Worm (Caenorhabditis elegans) whole organism, L1 larva: ENCODE results near the gene tsp-18.

Experiments used
- C04F5.9 ChIP-seq: sonication (generic microtip); optimal IDR thresholded peaks from 2 replicates; lab custom pipeline; 2016; ENCODE audit warnings: missing genetic modification characterization, missing compliant biosample characterization
- C34B4.2 ChIP-seq: sonication (generic microtip); optimal IDR thresholded peaks from 2 replicates; lab custom pipeline; 2017; ENCODE audit warnings: mild to moderate bottlenecking, missing genetic modification characterization, missing compliant biosample characterization
- alr-1 ChIP-seq: fragments of 200-800 bp; sonication (Bioruptor generic); optimal IDR thresholded peaks from 2 replicates; lab custom pipeline; 2018; ENCODE audit warnings: borderline replicate concordance, mild to moderate bottlenecking, missing genetic modification characterization, missing compliant biosample characterization
- aly-2 ChIP-seq: fragments of 150-350 bp; optimal IDR thresholded peaks from 2 replicates; lab custom pipeline; 2014; ENCODE audit warnings: missing biosample characterization, missing genetic modification characterization
- blmp-1 ChIP-seq: fragments of 150-350 bp; optimal IDR thresholded peaks from 2 replicates; lab custom pipeline; 2014; ENCODE audit warnings: missing biosample characterization, missing genetic modification characterization
- ceh-63 ChIP-seq: fragments of 200-800 bp; sonication (Bioruptor generic); optimal IDR thresholded peaks from 2 replicates; lab custom pipeline; 2018; ENCODE audit warnings: mild to moderate bottlenecking, missing genetic modification characterization, missing compliant biosample characterization
- ceh-82 ChIP-seq, 3 experiments: fragments of 150-350 bp in 1 of 3; sonication (generic microtip) in 2 of 3; optimal IDR thresholded peaks; 2 replicates each; lab custom pipeline; 2014 to 2017; ENCODE audit warnings: missing biosample characterization in 3 of 3, missing genetic modification characterization in 3 of 3
- ceh-88 ChIP-seq: fragments of 200-800 bp; sonication (Bioruptor generic); IDR thresholded peaks from 2 replicates; pipeline ENCODE4 v1.3.6; 2022; ENCODE audit warnings: missing genetic modification characterization, missing compliant biosample characterization
- efl-3 ChIP-seq: fragments of 200-800 bp; sonication (Bioruptor generic); optimal IDR thresholded peaks from 2 replicates; lab custom pipeline; 2018; ENCODE audit warnings: mild to moderate bottlenecking, missing genetic modification characterization, missing compliant biosample characterization
- egl-13 ChIP-seq: sonication (generic microtip); optimal IDR thresholded peaks from 2 replicates; lab custom pipeline; 2016; ENCODE audit warnings: missing genotype, missing genetic modification reagents, missing genetic modification characterization, missing compliant biosample characterization
- egl-27 ChIP-seq, 2 experiments: fragments of 150-350 bp in 1 of 2; sonication (generic microtip); optimal IDR thresholded peaks; 3 replicates each; lab custom pipeline; 2017 to 2018; ENCODE audit warnings: missing biosample characterization in 2 of 2, missing genetic modification characterization in 2 of 2, missing genetic modification reagents in 2 of 2
- elt-3 ChIP-seq, 6 experiments: fragments of 150-350 bp in 1 of 6; sonication (generic microtip); optimal IDR thresholded peaks; 2 replicates each; lab custom pipeline; 2017 to 2018; ENCODE audit warnings: missing biosample characterization in 6 of 6, missing genetic modification characterization in 6 of 6, inconsistent platforms in 1 of 6
- fkh-4 ChIP-seq: sonication (generic microtip); optimal IDR thresholded peaks from 2 replicates; lab custom pipeline; 2016; ENCODE audit warnings: missing compliant biosample characterization, missing genetic modification characterization, borderline replicate concordance
- fkh-8 ChIP-seq: sonication (generic microtip); optimal IDR thresholded peaks from 2 replicates; lab custom pipeline; 2016; ENCODE audit warnings: mild to moderate bottlenecking, missing genetic modification characterization, missing compliant biosample characterization
- fos-1 ChIP-seq: fragments of 150-350 bp; optimal IDR thresholded peaks from 2 replicates; lab custom pipeline; 2014; ENCODE audit warnings: missing biosample characterization, missing genetic modification characterization
- grh-1 ChIP-seq: fragments of 200-800 bp; sonication (Bioruptor generic); IDR thresholded peaks from 2 replicates; pipeline ENCODE4 v1.3.6; 2022; ENCODE audit warnings: missing genetic modification reagents, missing genetic modification characterization, missing compliant biosample characterization
- hlh-17 ChIP-seq: fragments of 200-800 bp; sonication (Bioruptor generic); optimal IDR thresholded peaks from 2 replicates; lab custom pipeline; 2018; ENCODE audit warnings: missing genetic modification characterization, mild to moderate bottlenecking, missing compliant biosample characterization, moderate library complexity, borderline replicate concordance
- hlh-4 ChIP-seq: sonication (generic microtip); optimal IDR thresholded peaks from 2 replicates; lab custom pipeline; 2016; ENCODE audit warnings: mild to moderate bottlenecking, missing genetic modification characterization, missing compliant biosample characterization
- hpl-2 ChIP-seq: fragments of 150-350 bp; optimal IDR thresholded peaks from 2 replicates; lab custom pipeline; 2014; ENCODE audit warnings: missing biosample characterization, missing genetic modification reagents, missing genetic modification characterization
- irx-1 ChIP-seq: sonication (generic microtip); optimal IDR thresholded peaks from 2 replicates; lab custom pipeline; 2016; ENCODE audit warnings: missing genetic modification characterization, missing compliant biosample characterization
- isw-1 ChIP-seq: fragments of 200-800 bp; sonication (Bioruptor generic); IDR thresholded peaks from 2 replicates; pipeline ENCODE4 v1.3.6; 2022; ENCODE audit warnings: missing genetic modification characterization, missing compliant biosample characterization
- lin-13 ChIP-seq: fragments of 150-350 bp; optimal IDR thresholded peaks from 2 replicates; lab custom pipeline; 2014; ENCODE audit warnings: missing biosample characterization, missing genetic modification reagents, missing genetic modification characterization
- lin-14 ChIP-seq: fragments of 200-800 bp; sonication (Bioruptor generic); optimal IDR thresholded peaks from 2 replicates; lab custom pipeline; 2018; ENCODE audit warnings: mild to moderate bottlenecking, missing genetic modification characterization, moderate library complexity, missing compliant biosample characterization
- lir-3 ChIP-seq: sonication (generic microtip); optimal IDR thresholded peaks from 2 replicates; lab custom pipeline; 2016; ENCODE audit warnings: mild to moderate bottlenecking, missing genetic modification characterization, moderate library complexity, missing compliant biosample characterization; ENCODE audit not compliant: poor library complexity
- lsy-2 ChIP-seq, 2 experiments: fragments of 150-350 bp; optimal IDR thresholded peaks; 2 replicates each; lab custom pipeline; 2014; ENCODE audit warnings: missing biosample characterization in 2 of 2, missing genetic modification characterization in 2 of 2
- mab-9 ChIP-seq: fragments of 200-800 bp; sonication (Bioruptor generic); IDR thresholded peaks from 2 replicates; pipeline ENCODE4 v1.3.6; 2022; ENCODE audit warnings: missing genetic modification reagents, missing genetic modification characterization, missing compliant biosample characterization
- mef-2 ChIP-seq: fragments of 150-350 bp; optimal IDR thresholded peaks from 2 replicates; lab custom pipeline; 2014; ENCODE audit warnings: missing biosample characterization, missing genetic modification characterization
- nhr-11 ChIP-seq: fragments of 150-350 bp; optimal IDR thresholded peaks from 2 replicates; lab custom pipeline; 2014; ENCODE audit warnings: missing biosample characterization, missing genetic modification characterization
- nhr-12 ChIP-seq: sonication (generic microtip); optimal IDR thresholded peaks from 2 replicates; lab custom pipeline; 2017; ENCODE audit warnings: missing biosample characterization, missing genetic modification characterization
- nhr-20 ChIP-seq: sonication (generic microtip); optimal IDR thresholded peaks from 2 replicates; lab custom pipeline; 2016; ENCODE audit warnings: mild to moderate bottlenecking, missing genetic modification characterization, missing compliant biosample characterization
- nhr-237 ChIP-seq: fragments of 150-350 bp; optimal IDR thresholded peaks from 2 replicates; lab custom pipeline; 2014; ENCODE audit warnings: missing biosample characterization, missing genetic modification characterization
- nhr-28 ChIP-seq: fragments of 150-350 bp; optimal IDR thresholded peaks from 2 replicates; lab custom pipeline; 2014; ENCODE audit warnings: missing biosample characterization, missing genetic modification characterization
- nhr-85 ChIP-seq: sonication (generic microtip); peaks from one replicate; lab custom pipeline; 2016; ENCODE audit warnings: missing genetic modification characterization, inconsistent platforms, missing compliant biosample characterization
- pag-3 ChIP-seq: sonication (generic microtip); optimal IDR thresholded peaks from 2 replicates; lab custom pipeline; 2017; ENCODE audit warnings: missing genetic modification characterization, mild to moderate bottlenecking, missing compliant biosample characterization, antibody characterized with exemption, borderline replicate concordance; ENCODE audit not compliant: insufficient read depth
- pax-3 ChIP-seq: fragments of 200-800 bp; sonication (Bioruptor generic); optimal IDR thresholded peaks from 2 replicates; lab custom pipeline; 2018; ENCODE audit warnings: mild to moderate bottlenecking, missing genetic modification characterization, moderate library complexity, missing compliant biosample characterization
- pqm-1 ChIP-seq: sonication (generic microtip); optimal IDR thresholded peaks from 3 replicates; lab custom pipeline; 2017; ENCODE audit warnings: missing biosample characterization, missing genetic modification characterization
- rnt-1 ChIP-seq: sonication (generic microtip); optimal IDR thresholded peaks from 2 replicates; lab custom pipeline; 2016; ENCODE audit warnings: mild to moderate bottlenecking, missing genetic modification characterization, moderate library complexity, missing compliant biosample characterization
- skn-1 ChIP-seq: fragments of 150-350 bp; optimal IDR thresholded peaks from 2 replicates; lab custom pipeline; 2014; ENCODE audit warnings: missing biosample characterization, missing genetic modification characterization
- snpc-4 ChIP-seq: fragments of 150-350 bp; optimal IDR thresholded peaks from 2 replicates; lab custom pipeline; 2014; ENCODE audit warnings: missing biosample characterization, missing genetic modification characterization
- snu-23 ChIP-seq: sonication (generic microtip); optimal IDR thresholded peaks from 2 replicates; lab custom pipeline; 2016; ENCODE audit warnings: missing genetic modification characterization, missing compliant biosample characterization
- sptf-1 ChIP-seq: fragments of 150-350 bp; optimal IDR thresholded peaks from 2 replicates; lab custom pipeline; 2014; ENCODE audit warnings: missing biosample characterization, missing genetic modification characterization
- sup-37 ChIP-seq: fragments of 200-800 bp; sonication (Bioruptor generic); optimal IDR thresholded peaks from 2 replicates; lab custom pipeline; 2018; ENCODE audit warnings: mild to moderate bottlenecking, missing genetic modification characterization, missing compliant biosample characterization
- unc-130 ChIP-seq: fragments of 150-350 bp; optimal IDR thresholded peaks from 2 replicates; lab custom pipeline; 2017; ENCODE audit warnings: missing biosample characterization, missing genetic modification characterization, inconsistent platforms
- unc-30 ChIP-seq: sonication (generic microtip); optimal IDR thresholded peaks from 2 replicates; lab custom pipeline; 2017; ENCODE audit warnings: missing biosample characterization, missing genetic modification characterization
- unc-98 ChIP-seq: fragments of 200-800 bp; sonication (Bioruptor generic); IDR thresholded peaks from 2 replicates; pipeline ENCODE4 v1.3.6; 2022; ENCODE audit warnings: missing genetic modification characterization, missing compliant biosample characterization
- vab-15 ChIP-seq: sonication (generic microtip); optimal IDR thresholded peaks from 2 replicates; lab custom pipeline; 2017; ENCODE audit warnings: missing genotype, mild to moderate bottlenecking, missing genetic modification characterization, missing compliant biosample characterization
- xbp-1 ChIP-seq: sonication (generic microtip); optimal IDR thresholded peaks from 2 replicates; lab custom pipeline; 2016; ENCODE audit warnings: missing genetic modification characterization, missing compliant biosample characterization
- zag-1 ChIP-seq: fragments of 150-350 bp; optimal IDR thresholded peaks from 2 replicates; lab custom pipeline; 2014; ENCODE audit warnings: missing biosample characterization, missing genetic modification characterization

tsp-18 gene

DNA sequence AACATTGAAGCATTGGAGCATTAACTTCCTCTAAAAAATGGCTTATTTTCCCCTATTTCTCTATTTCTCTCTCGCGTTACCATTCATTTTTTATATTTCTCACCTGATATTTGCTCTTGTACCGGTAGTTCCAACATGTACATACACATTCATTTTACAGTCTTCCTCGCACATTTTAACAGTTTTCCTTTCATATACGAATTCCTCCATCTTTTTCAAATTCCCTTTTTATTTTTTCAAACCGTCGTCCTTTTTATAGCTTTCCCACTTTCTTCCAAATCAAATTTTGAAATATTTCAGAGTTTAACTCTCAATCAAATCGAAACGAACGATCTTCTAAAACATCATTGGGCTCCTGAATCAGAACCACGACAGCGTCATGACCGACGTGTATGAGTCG is 20.1 kb upstream of the tsp-18 start, which contains the start of gene rfip-1:
Gene rfip-1, plus strand, starts transcription at position 301 of the 400 bp plus-strand sequence.
- TF ChIP-seq pag-3 = no peak
- TF ChIP-seq elt-3 (tag; optimal IDR thresholded peaks at IDR 0.05; lab: Kevin White, UChicago) = no peak
- TF ChIP-seq grh-1 (GFP tag; lab: Robert Waterston, UW) = no peak
- no peak for TF ChIP-seq C04F5.9 (tag; lab: Kevin White, UChicago)
- TF ChIP-seq hpl-2 (GFP tag; lab: Kevin White, UChicago) = no peak
- no peak for TF ChIP-seq irx-1 (tag; lab: Kevin White, UChicago)
- no peak for TF ChIP-seq xbp-1 (tag; lab: Kevin White, UChicago)
- TF ChIP-seq mef-2 (tag; lab: Kevin White, UChicago) = no peak
- no peak for TF ChIP-seq efl-3 (GFP tag; lab: Kevin White, UChicago)
- no peak for TF ChIP-seq skn-1
- no peak for TF ChIP-seq nhr-20 (tag; lab: Kevin White, UChicago)
- TF ChIP-seq mab-9 (GFP tag; lab: Robert Waterston, UW) = no peak
- TF ChIP-seq, all 84 proteins: peak for 0

DNA sequence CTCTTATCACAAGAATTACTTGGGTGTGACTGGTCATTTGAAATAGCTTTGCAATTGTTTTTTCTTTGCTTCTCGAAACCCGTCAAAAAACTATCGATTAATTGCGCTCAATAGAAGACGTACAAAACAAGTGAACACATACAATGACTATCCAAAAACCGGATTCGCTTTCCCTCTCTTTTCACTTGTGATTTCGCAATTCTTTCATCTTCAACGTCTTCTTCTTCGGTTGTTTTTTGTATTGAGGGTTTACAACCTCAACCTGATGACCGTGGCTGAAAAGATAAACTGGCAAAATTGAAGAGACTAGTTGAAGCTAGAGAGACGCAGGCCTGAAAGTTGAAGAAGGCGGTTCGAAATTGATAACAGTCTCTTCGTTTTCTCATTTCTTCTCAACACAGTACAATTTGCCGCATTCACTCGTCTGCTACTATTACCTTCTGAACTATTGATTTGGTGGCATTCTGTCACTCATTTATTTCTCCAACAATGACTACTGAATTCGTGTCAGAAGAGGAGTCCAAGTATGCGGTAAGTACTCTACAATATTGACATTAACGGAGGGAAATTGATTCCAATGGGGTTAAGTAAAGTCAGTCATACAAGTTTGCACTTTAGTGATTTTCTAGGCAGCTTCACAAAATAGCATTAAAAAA is 18.3 kb upstream of the tsp-18 start:
- TF ChIP-seq blmp-1 (tag; lab: Kevin White, UChicago) (peak; percentile 95), sup-37 (GFP tag; lab: Kevin White, UChicago) (no peak), nhr-85 (tag; lab: Kevin White, UChicago) (peak; percentile 88), nhr-28 (tag; lab: Kevin White, UChicago) (no peak), isw-1 (GFP tag; lab: Robert Waterston, UW) (no peak), C04F5.9 (tag; lab: Kevin White, UChicago) (no peak), nhr-237 (tag; lab: Kevin White, UChicago) (no peak), unc-130 (tag; lab: Kevin White, UChicago) (no peak), ceh-88 (GFP tag; lab: Robert Waterston, UW) (no peak), irx-1 (tag; lab: Kevin White, UChicago) (no peak), unc-98 (GFP tag; lab: Robert Waterston, UW) (no peak), egl-27 (tag; optimal IDR thresholded peaks at IDR 0.05; lab: Kevin White, UChicago) (no peak), snpc-4 (tag; lab: Kevin White, UChicago) (no peak), elt-3 (tag; optimal IDR thresholded peaks at IDR 0.05; lab: Kevin White, UChicago) (peak in 5 of 6 experiments; percentile 21 to 96 (median 35)), mef-2 (tag; lab: Kevin White, UChicago) (no peak), fkh-4 (tag; lab: Kevin White, UChicago) (no peak), nhr-11 (tag; lab: Kevin White, UChicago) (no peak), C34B4.2 (no peak), zag-1 (tag; lab: Kevin White, UChicago) (no peak), pax-3 (tag; lab: Kevin White, UChicago) (no peak), nhr-20 (tag; lab: Kevin White, UChicago) (no peak), skn-1 (no peak), fkh-8 (no peak), fos-1 (tag; lab: Kevin White, UChicago) (no peak), rnt-1 (no peak), ceh-63 (GFP tag; lab: Kevin White, UChicago) (no peak), pag-3 (peak; percentile 57), egl-13 (tag; lab: Kevin White, UChicago) (no peak), alr-1 (tag; lab: Kevin White, UChicago) (no peak), sptf-1 (tag; lab: Kevin White, UChicago) (no peak), ceh-82 (tag; optimal IDR thresholded peaks at IDR 0.05; lab: Kevin White, UChicago) (no peak), snu-23 (peak; percentile 32), aly-2 (tag; lab: Kevin White, UChicago) (no peak), hlh-4 (tag; lab: Kevin White, UChicago) (no peak), vab-15 (tag; lab: Kevin White, UChicago) (no peak), lsy-2 (tag; optimal IDR thresholded peaks at IDR 0.05; lab: Kevin White, UChicago) (peak in 1 of 2 experiments; percentile 33), lin-14 (GFP tag; lab: Kevin White, UChicago) (peak; percentile 68), hlh-17 (GFP tag; lab: Kevin White, UChicago) (no peak), unc-30 (no peak), nhr-12 (tag; lab: Kevin White, UChicago) (no peak), pqm-1 (tag; lab: Kevin White, UChicago) (no peak), lin-13 (GFP tag; lab: Kevin White, UChicago) (no peak), lir-3 (tag; lab: Kevin White, UChicago) (no peak), hpl-2 (GFP tag; lab: Kevin White, UChicago) (peak; percentile 6)
